Worm (Caenorhabditis elegans) whole organism, L2 larva: ENCODE data around the gene C05D11.1.
A peak's percentile ranks its signal among the peaks of the same experiment; 100 is the strongest.

Experiments
- C34F6.9 ChIP-seq: fragments of 150-350 bp; optimal IDR thresholded peaks from 2 replicates; lab custom pipeline; 2014; ENCODE audit warnings: missing biosample characterization, missing genetic modification characterization
- F13H6.1 ChIP-seq: sonication (generic microtip); optimal IDR thresholded peaks from 2 replicates; lab custom pipeline; 2016; ENCODE audit warnings: missing genetic modification characterization, missing compliant biosample characterization
- R02D3.7 ChIP-seq: fragments of 150-350 bp; optimal IDR thresholded peaks from 2 replicates; lab custom pipeline; 2014; ENCODE audit warnings: missing biosample characterization, missing genetic modification characterization
- Y55F3AM.14 ChIP-seq: fragments of 200-800 bp; sonication (Bioruptor generic); optimal IDR thresholded peaks from 2 replicates; lab custom pipeline; 2018; ENCODE audit warnings: mild to moderate bottlenecking, missing genetic modification characterization, missing compliant biosample characterization
- ZK546.5 ChIP-seq: sonication (generic microtip); optimal IDR thresholded peaks from 2 replicates; lab custom pipeline; 2017; ENCODE audit warnings: missing biosample characterization, missing genetic modification characterization
- alr-1 ChIP-seq: fragments of 150-350 bp; optimal IDR thresholded peaks from 2 replicates; lab custom pipeline; 2014; ENCODE audit warnings: missing biosample characterization, missing genetic modification characterization
- aly-2 ChIP-seq: fragments of 150-350 bp; optimal IDR thresholded peaks from 2 replicates; lab custom pipeline; 2014; ENCODE audit warnings: missing biosample characterization, missing genetic modification characterization
- ama-1 ChIP-seq: fragments of 150-350 bp; optimal IDR thresholded peaks from 2 replicates; lab custom pipeline; 2018; ENCODE audit warnings: inconsistent platforms
- blmp-1 ChIP-seq: sonication (generic microtip); optimal IDR thresholded peaks from 2 replicates; lab custom pipeline; 2017; ENCODE audit warnings: missing genetic modification characterization, mild to moderate bottlenecking, missing compliant biosample characterization, antibody characterized with exemption, moderate library complexity; ENCODE audit not compliant: insufficient read depth
- ceh-16 ChIP-seq: fragments of 150-350 bp; optimal IDR thresholded peaks from 2 replicates; lab custom pipeline; 2014; ENCODE audit warnings: missing biosample characterization, missing genetic modification characterization
- ceh-82 ChIP-seq: fragments of 150-350 bp; optimal IDR thresholded peaks from 2 replicates; lab custom pipeline; 2014; ENCODE audit warnings: missing biosample characterization, missing genetic modification characterization
- crh-2 ChIP-seq: sonication (generic microtip); optimal IDR thresholded peaks from 2 replicates; lab custom pipeline; 2017; ENCODE audit warnings: missing biosample characterization, missing genetic modification characterization
- dmd-4 ChIP-seq: sonication (generic microtip); optimal IDR thresholded peaks from 2 replicates; lab custom pipeline; 2017; ENCODE audit warnings: missing biosample characterization, missing genetic modification characterization
- egl-27 ChIP-seq: sonication (generic microtip); optimal IDR thresholded peaks from 3 replicates; lab custom pipeline; 2017; ENCODE audit warnings: missing biosample characterization, missing genetic modification reagents, missing genetic modification characterization
- elt-1 ChIP-seq: fragments of 150-350 bp; optimal IDR thresholded peaks from 2 replicates; lab custom pipeline; 2014; ENCODE audit warnings: missing biosample characterization, missing genetic modification characterization
- elt-3 ChIP-seq: sonication (generic microtip); optimal IDR thresholded peaks from 2 replicates; lab custom pipeline; 2017; ENCODE audit warnings: missing biosample characterization, missing genetic modification characterization
- fos-1 ChIP-seq: fragments of 150-350 bp; optimal IDR thresholded peaks from 2 replicates; lab custom pipeline; 2014; ENCODE audit warnings: missing biosample characterization, missing genetic modification characterization
- gmeb-1 ChIP-seq: fragments of 150-350 bp; optimal IDR thresholded peaks from 2 replicates; lab custom pipeline; 2014; ENCODE audit warnings: missing biosample characterization, missing genetic modification characterization
- lin-11 ChIP-seq: fragments of 150-350 bp; sonication (generic microtip); optimal IDR thresholded peaks from 2 replicates; lab custom pipeline; 2014; ENCODE audit warnings: missing biosample characterization, missing genetic modification characterization, inconsistent platforms, mixed read lengths
- lin-13 ChIP-seq: fragments of 150-350 bp; optimal IDR thresholded peaks from 2 replicates; lab custom pipeline; 2014; ENCODE audit warnings: missing biosample characterization, missing genetic modification reagents, missing genetic modification characterization
- lin-39 ChIP-seq: fragments of 150-350 bp; optimal IDR thresholded peaks from 2 replicates; lab custom pipeline; 2014; ENCODE audit warnings: missing biosample characterization, missing genetic modification reagents, missing genetic modification characterization
- lsy-2 ChIP-seq, 2 experiments: fragments of 150-350 bp in 1 of 2; sonication (generic microtip) in 1 of 2; optimal IDR thresholded peaks; 2 replicates each; lab custom pipeline; 2014 to 2017; ENCODE audit warnings: missing biosample characterization in 2 of 2, missing genetic modification characterization in 2 of 2
- mab-5 ChIP-seq: fragments of 150-350 bp; optimal IDR thresholded peaks from 2 replicates; lab custom pipeline; 2014; ENCODE audit warnings: missing biosample characterization, missing genetic modification characterization
- mbf-1 ChIP-seq: sonication (generic microtip); optimal IDR thresholded peaks from 2 replicates; lab custom pipeline; 2017; ENCODE audit warnings: missing biosample characterization, missing genetic modification characterization
- mdl-1 ChIP-seq, 2 experiments: fragments of 150-350 bp in 1 of 2; sonication (generic microtip) in 1 of 2; optimal IDR thresholded peaks; 2 replicates each; lab custom pipeline; 2017; ENCODE audit warnings: missing biosample characterization in 2 of 2, missing genetic modification characterization in 2 of 2
- nhr-10 ChIP-seq: sonication (generic microtip); optimal IDR thresholded peaks from 2 replicates; lab custom pipeline; 2017; ENCODE audit warnings: missing biosample characterization, missing genetic modification characterization
- nhr-11 ChIP-seq: fragments of 150-350 bp; optimal IDR thresholded peaks from 2 replicates; lab custom pipeline; 2014; ENCODE audit warnings: missing biosample characterization, missing genetic modification characterization
- nhr-12 ChIP-seq: fragments of 150-350 bp; optimal IDR thresholded peaks from 2 replicates; lab custom pipeline; 2014; ENCODE audit warnings: missing biosample characterization, missing genetic modification characterization
- nhr-129 ChIP-seq: fragments of 150-350 bp; optimal IDR thresholded peaks from 2 replicates; lab custom pipeline; 2014; ENCODE audit warnings: missing biosample characterization, missing genetic modification characterization
- nhr-21 ChIP-seq: fragments of 150-350 bp; optimal IDR thresholded peaks from 2 replicates; lab custom pipeline; 2014; ENCODE audit warnings: missing biosample characterization, missing genetic modification characterization
- nhr-23 ChIP-seq: fragments of 150-350 bp; optimal IDR thresholded peaks from 2 replicates; lab custom pipeline; 2014; ENCODE audit warnings: missing biosample characterization, missing genetic modification reagents, missing genetic modification characterization
- nhr-237 ChIP-seq: fragments of 150-350 bp; optimal IDR thresholded peaks from 2 replicates; lab custom pipeline; 2014; ENCODE audit warnings: missing biosample characterization, missing genetic modification characterization
- nhr-25 ChIP-seq: fragments of 150-350 bp; sonication (generic microtip); optimal IDR thresholded peaks from 3 replicates; lab custom pipeline; 2014; ENCODE audit warnings: missing biosample characterization, missing genetic modification characterization
- nhr-6 ChIP-seq: fragments of 150-350 bp; optimal IDR thresholded peaks from 2 replicates; lab custom pipeline; 2014; ENCODE audit warnings: missing biosample characterization, missing genetic modification characterization
- nhr-77 ChIP-seq: fragments of 150-350 bp; optimal IDR thresholded peaks from 2 replicates; lab custom pipeline; 2014; ENCODE audit warnings: missing biosample characterization, missing genetic modification characterization
- peb-1 ChIP-seq: fragments of 150-350 bp; optimal IDR thresholded peaks from 2 replicates; lab custom pipeline; 2014; ENCODE audit warnings: missing biosample characterization, missing genetic modification characterization
- sem-4 ChIP-seq: fragments of 150-350 bp; optimal IDR thresholded peaks from 2 replicates; lab custom pipeline; 2014; ENCODE audit warnings: missing biosample characterization, missing genetic modification reagents, missing genetic modification characterization
- skn-1 ChIP-seq: sonication (generic microtip); optimal IDR thresholded peaks from 2 replicates; lab custom pipeline; 2017; ENCODE audit warnings: missing biosample characterization, missing genetic modification characterization
- sma-3 ChIP-seq: sonication (generic microtip); optimal IDR thresholded peaks from 2 replicates; lab custom pipeline; 2016; ENCODE audit warnings: missing genetic modification reagents, missing genetic modification characterization, missing compliant biosample characterization
- sma-9 ChIP-seq, 2 experiments: fragments of 150-350 bp in 1 of 2; sonication (generic microtip) in 1 of 2; optimal IDR thresholded peaks; 2 replicates each; lab custom pipeline; 2014 to 2016; ENCODE audit warnings: missing genetic modification characterization in 2 of 2, mild to moderate bottlenecking in 1 of 2, missing biosample characterization in 1 of 2, missing compliant biosample characterization in 1 of 2, missing genetic modification reagents in 1 of 2, moderate library complexity in 1 of 2
- snpc-4 ChIP-seq: fragments of 150-350 bp; optimal IDR thresholded peaks from 2 replicates; lab custom pipeline; 2014; ENCODE audit warnings: missing biosample characterization, missing genetic modification characterization
- unc-39 ChIP-seq: fragments of 150-350 bp; optimal IDR thresholded peaks from 2 replicates; lab custom pipeline; 2014; ENCODE audit warnings: missing biosample characterization, missing genetic modification characterization
- unc-55 ChIP-seq: fragments of 150-350 bp; sonication (generic microtip); optimal IDR thresholded peaks from 3 replicates; lab custom pipeline; 2014; ENCODE audit warnings: missing biosample characterization, missing genetic modification reagents, missing genetic modification characterization
- unc-62 ChIP-seq: fragments of 150-350 bp; optimal IDR thresholded peaks from 2 replicates; lab custom pipeline; 2014; ENCODE audit warnings: missing biosample characterization, missing genetic modification reagents, missing genetic modification characterization
- zag-1 ChIP-seq: fragments of 150-350 bp; optimal IDR thresholded peaks from 2 replicates; lab custom pipeline; 2014; ENCODE audit warnings: missing biosample characterization, missing genetic modification characterization
- ztf-1 ChIP-seq: fragments of 200-800 bp; sonication (Bioruptor generic); conservative IDR thresholded peaks from 2 replicates; pipeline ENCODE4 v1.3.6; 2022; ENCODE audit warnings: missing genetic modification characterization, missing compliant biosample characterization
- ztf-11 ChIP-seq: sonication (generic microtip); optimal IDR thresholded peaks from 2 replicates; lab custom pipeline; 2017; ENCODE audit warnings: missing biosample characterization, missing genetic modification characterization
- ztf-4 ChIP-seq: fragments of 150-350 bp; optimal IDR thresholded peaks from 2 replicates; lab custom pipeline; 2014; ENCODE audit warnings: missing biosample characterization, missing genetic modification characterization

Gene C05D11.1

DNA sequence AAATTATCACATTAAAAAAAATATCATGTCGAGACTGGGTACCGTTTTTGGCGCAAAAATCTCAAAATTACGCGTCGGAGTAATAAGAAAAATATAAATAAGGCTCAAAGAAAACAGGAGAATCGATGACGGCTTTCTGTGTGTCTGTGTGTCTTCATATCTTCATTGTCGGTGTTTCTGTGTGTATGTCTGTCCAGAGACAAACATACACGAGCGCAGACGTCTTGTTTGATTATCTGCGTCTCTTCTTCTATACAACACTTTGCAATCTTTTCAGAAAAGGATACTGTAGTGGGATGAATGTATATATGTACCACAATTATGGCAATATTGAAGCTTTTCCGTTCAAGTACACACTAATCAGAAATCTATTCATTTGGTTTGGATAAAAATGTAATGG, 7.9 kb downstream of the C05D11.1 start, which contains the start of gene C05D11.13 (continued):
- TF ChIP-seq C34F6.9 (peak; percentile 68), nhr-77 (tag; lab: Kevin White, UChicago) (no peak), unc-62 (no peak), nhr-11 (no peak), nhr-10 (tag; lab: Kevin White, UChicago) (no peak), ztf-11 (tag; lab: Kevin White, UChicago) (no peak), nhr-25 (tag; lab: Kevin White, UChicago) (peak; percentile 7)

DNA sequence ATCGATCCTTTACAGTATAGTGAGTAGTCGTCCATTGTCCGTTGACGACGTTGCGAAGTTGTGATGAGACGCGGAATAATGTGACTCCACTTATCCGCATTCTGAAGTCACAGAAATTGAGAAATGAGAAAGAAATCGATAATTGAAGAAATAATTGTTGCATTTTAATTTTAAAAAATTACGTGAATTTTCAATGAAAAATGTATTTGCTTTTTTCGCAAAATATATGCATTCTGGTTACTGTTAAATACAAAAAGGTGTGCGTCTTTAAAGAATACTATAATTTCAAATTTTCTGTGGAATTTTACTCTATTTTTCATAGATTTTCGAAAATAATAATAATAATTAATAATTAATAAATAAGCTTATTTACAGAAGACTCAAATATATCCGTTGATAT, 10.4 kb downstream of the C05D11.1 start, which contains the start of gene let-721:
Gene let-721 (minus strand): TSS at position 101 of the 400 bp plus-strand sequence.
- TF ChIP-seq egl-27 (no peak), nhr-77 (tag; lab: Kevin White, UChicago) (no peak), sma-3 (GFP tag; lab: Kevin White, UChicago) (no peak)

ce11 chrIII:6447521-6447920, 11.1 kb downstream of the C05D11.1 start:
- TF ChIP-seq nhr-25 (tag; lab: Kevin White, UChicago) (peak; percentile 73), ama-1 (lab: Kevin White, UChicago) (no peak), egl-27 (no peak), zag-1 (tag; lab: Kevin White, UChicago) (no peak), nhr-23 (tag; lab: Kevin White, UChicago) (no peak), nhr-237 (tag; lab: Kevin White, UChicago) (no peak), sem-4 (no peak), F13H6.1 (tag; lab: Kevin White, UChicago) (peak; percentile 55), R02D3.7 (no peak), nhr-77 (tag; lab: Kevin White, UChicago) (no peak), crh-2 (peak; percentile 84), lin-13 (GFP tag; lab: Kevin White, UChicago) (peak; percentile 22), unc-55 (GFP tag; lab: Kevin White, UChicago) (no peak), skn-1 (no peak), alr-1 (tag; lab: Kevin White, UChicago) (no peak), elt-3 (no peak), mdl-1 (tag; optimal IDR thresholded peaks at IDR 0.05; lab: Kevin White, UChicago) (peak; percentile 49 to 65), lsy-2 (tag; optimal IDR thresholded peaks at IDR 0.05; lab: Kevin White, UChicago) (peak in 1 of 2 experiments; percentile 67), nhr-6 (no peak), sma-3 (GFP tag; lab: Kevin White, UChicago) (peak; percentile 75), ztf-11 (tag; lab: Kevin White, UChicago) (no peak), blmp-1 (tag; lab: Kevin White, UChicago) (peak; percentile 48), C34F6.9 (peak; percentile 43), lin-39 (tag; lab: Kevin White, UChicago) (no peak), unc-39 (no peak), ztf-1 (GFP tag; lab: Robert Waterston, UW) (no peak), aly-2 (no peak), snpc-4 (tag; lab: Kevin White, UChicago) (no peak), mbf-1 (tag; lab: Kevin White, UChicago) (no peak), unc-62 (peak; percentile 3), fos-1 (tag; lab: Kevin White, UChicago) (peak; percentile 71), Y55F3AM.14 (no peak), mab-5 (tag; lab: Kevin White, UChicago) (no peak), sma-9 (GFP tag; optimal IDR thresholded peaks at IDR 0.05; lab: Kevin White, UChicago) (peak; percentile 76), sma-9 (tag; optimal IDR thresholded peaks at IDR 0.05; lab: Kevin White, UChicago) (no peak), ceh-82 (tag; lab: Kevin White, UChicago) (no peak), peb-1 (no peak), ztf-4 (tag; lab: Kevin White, UChicago) (no peak), dmd-4 (tag; lab: Kevin White, UChicago) (no peak), nhr-12 (tag; lab: Kevin White, UChicago) (no peak), nhr-21 (tag; lab: Kevin White, UChicago) (peak; percentile 76), nhr-11 (no peak), nhr-10 (tag; lab: Kevin White, UChicago) (no peak), ZK546.5 (tag; lab: Kevin White, UChicago) (no peak), ceh-16 (no peak), nhr-129 (peak; percentile 71), elt-1 (no peak), gmeb-1 (tag; lab: Kevin White, UChicago) (peak; percentile 41), lin-11 (tag; lab: Kevin White, UChicago) (no peak)
